Comparison of ENCODE assay signal across 2 fruit fly cellular contexts in genomic region chr3R:7074297-7075114, dm6.
TF ChIP-seq lines count a peak whose summit lies in the region.

Gene Ufl1 (minus strand): TSS chr3R:7074452.
Gene CG1943 (plus strand): TSS chr3R:7074859.

TF ChIP-seq in whole organism, embryonic, 481 proteins besides CTCF, POLR2A, EP300 and RAD21 (continued from another document and continues in another):
- TF ChIP-seq CG12744 (GFP tag; optimal IDR thresholded peaks at IDR 0.05; lab: Kevin White, UChicago) (no peak), CG14667 (GFP tag; IDR thresholded peaks at IDR 0.05; lab: Robert Waterston, UW) (no peak), CG6654 (GFP tag; optimal IDR thresholded peaks at IDR 0.05; lab: Kevin White, UChicago) (no peak), CG14860 (GFP tag; IDR thresholded peaks at IDR 0.05; lab: Robert Waterston, UW; ENCODE audit: partially characterized antibody) (no peak), zen (tag; optimal IDR thresholded peaks at IDR 0.05; lab: Kevin White, UChicago) (peak; percentile 8), trem (tag; optimal IDR thresholded peaks at IDR 0.05; lab: Kevin White, UChicago) (peak; percentile 64), scrt (GFP tag; optimal IDR thresholded peaks at IDR 0.05; lab: Kevin White, UChicago) (no peak), peb (GFP tag; IDR thresholded peaks at IDR 0.05; lab: Robert Waterston, UW) (no peak), bowl (GFP tag; IDR thresholded peaks at IDR 0.05; lab: Robert Waterston, UW) (no peak), vnd (GFP tag; IDR thresholded peaks at IDR 0.05; lab: Robert Waterston, UW; ENCODE audit: partially characterized antibody) (no peak), en (GFP tag; optimal IDR thresholded peaks at IDR 0.05; lab: Kevin White, UChicago) (no peak), CG4854 (GFP tag; optimal IDR thresholded peaks at IDR 0.05; lab: Kevin White, UChicago) (no peak), CG3281 (GFP tag; optimal IDR thresholded peaks at IDR 0.05; lab: Kevin White, UChicago) (no peak), nom (GFP tag; optimal IDR thresholded peaks at IDR 0.05; lab: Kevin White, UChicago) (peak; percentile 34), Fer2 (tag; optimal IDR thresholded peaks at IDR 0.05; lab: Kevin White, UChicago) (no peak), CG31388 (GFP tag; optimal IDR thresholded peaks at IDR 0.05; lab: Kevin White, UChicago) (no peak), Hr39 (optimal IDR thresholded peaks at IDR 0.05; lab: Kevin White, UChicago) (no peak), CG3838 (GFP tag; optimal IDR thresholded peaks at IDR 0.05; lab: Kevin White, UChicago) (no peak), Dp (GFP tag; optimal IDR thresholded peaks at IDR 0.05; lab: Kevin White, UChicago) (peak; percentile 74), Jarid2 (GFP tag; optimal IDR thresholded peaks at IDR 0.05; lab: Kevin White, UChicago) (peak; percentile 9), tgo (GFP tag; IDR thresholded peaks at IDR 0.05; lab: Robert Waterston, UW) (no peak), so (GFP tag; IDR thresholded peaks at IDR 0.05; lab: Robert Waterston, UW) (no peak), BEAF-32 (GFP tag; optimal IDR thresholded peaks at IDR 0.05; lab: Kevin White, UChicago) (peak; percentile 93), CG7745 (tag; optimal IDR thresholded peaks at IDR 0.05; lab: Kevin White, UChicago) (no peak), H15 (GFP tag; IDR thresholded peaks at IDR 0.05; lab: Robert Waterston, UW) (no peak), CG11247 (GFP tag; IDR thresholded peaks at IDR 0.05; lab: Robert Waterston, UW) (no peak), CG15696 (tag; optimal IDR thresholded peaks at IDR 0.05; lab: Kevin White, UChicago) (no peak), sd (tag; optimal IDR thresholded peaks at IDR 0.05; lab: Kevin White, UChicago) (peak; percentile 86), CG18476 (GFP tag; optimal IDR thresholded peaks at IDR 0.05; lab: Kevin White, UChicago) (no peak), CG1024 (GFP tag; IDR thresholded peaks at IDR 0.05; lab: Robert Waterston, UW) (no peak), nau (GFP tag; optimal IDR thresholded peaks at IDR 0.05; lab: Kevin White, UChicago) (peak; percentile 74), lab (GFP tag; optimal IDR thresholded peaks at IDR 0.05; lab: Kevin White, UChicago) (peak; percentile 7), CG17328 (GFP tag; IDR thresholded peaks at IDR 0.05; lab: Robert Waterston, UW) (no peak), CG1603 (tag; optimal IDR thresholded peaks at IDR 0.05; lab: Kevin White, UChicago) (peak; percentile 35), sens (GFP tag; lab: Kevin White, UChicago) (peak; percentile 91), CG17568 (GFP tag; optimal IDR thresholded peaks at IDR 0.05; lab: Kevin White, UChicago) (no peak), CG18011 (GFP tag; optimal IDR thresholded peaks at IDR 0.05; lab: Kevin White, UChicago) (no peak), otp (GFP tag; IDR thresholded peaks at IDR 0.05; lab: Robert Waterston, UW) (no peak), mam (GFP tag; optimal IDR thresholded peaks at IDR 0.05; lab: Kevin White, UChicago) (no peak), nmo (GFP tag; optimal IDR thresholded peaks at IDR 0.05; lab: Kevin White, UChicago) (peak; percentile 65), dm (GFP tag; optimal IDR thresholded peaks at IDR 0.05; lab: Kevin White, UChicago) (peak; percentile 69), Sox102F (GFP tag; optimal IDR thresholded peaks at IDR 0.05; lab: Kevin White, UChicago) (no peak), zf30C (GFP tag; optimal IDR thresholded peaks at IDR 0.05; lab: Kevin White, UChicago) (no peak), ken (GFP tag; IDR thresholded peaks at IDR 0.05; lab: Robert Waterston, UW) (no peak), kah (GFP tag; optimal IDR thresholded peaks at IDR 0.05; lab: Kevin White, UChicago) (peak; percentile 73), grau (tag; optimal IDR thresholded peaks at IDR 0.05; lab: Kevin White, UChicago) (no peak), CG10543 (GFP tag; optimal IDR thresholded peaks at IDR 0.05; lab: Kevin White, UChicago) (no peak), HmgD (GFP tag; optimal IDR thresholded peaks at IDR 0.05; lab: Kevin White, UChicago) (peak; percentile 56), Stat92E (GFP tag; optimal IDR thresholded peaks at IDR 0.05; lab: Kevin White, UChicago) (peak in 1 of 3 experiments; percentile 44), stwl (tag; optimal IDR thresholded peaks at IDR 0.05; lab: Kevin White, UChicago) (peak; percentile 55), CG4282 (GFP tag; optimal IDR thresholded peaks at IDR 0.05; lab: Kevin White, UChicago) (no peak), CG14050 (GFP tag; IDR thresholded peaks at IDR 0.05; lab: Robert Waterston, UW) (no peak), CG34422 (GFP tag; IDR thresholded peaks at IDR 0.05; lab: Robert Waterston, UW) (no peak), Sry-β (GFP tag; optimal IDR thresholded peaks at IDR 0.05; lab: Kevin White, UChicago) (no peak), klu (GFP tag; IDR thresholded peaks at IDR 0.05; lab: Robert Waterston, UW) (no peak), ac (GFP tag; optimal IDR thresholded peaks at IDR 0.05; lab: Kevin White, UChicago) (peak; percentile 38), maf-S (GFP tag; optimal IDR thresholded peaks at IDR 0.05; lab: Kevin White, UChicago) (no peak), CG10565 (GFP tag; optimal IDR thresholded peaks at IDR 0.05; lab: Kevin White, UChicago) (no peak), NC2β (GFP tag; optimal IDR thresholded peaks at IDR 0.05; lab: Kevin White, UChicago) (no peak), mld (GFP tag; IDR thresholded peaks at IDR 0.05; lab: Robert Waterston, UW; ENCODE audit: partially characterized antibody) (no peak), emc (GFP tag; optimal IDR thresholded peaks at IDR 0.05; lab: Kevin White, UChicago) (no peak), CG33557 (GFP tag; optimal IDR thresholded peaks at IDR 0.05; lab: Kevin White, UChicago) (no peak), B-H1 (GFP tag; IDR thresholded peaks at IDR 0.05; lab: Robert Waterston, UW) (no peak), CG17612 (GFP tag; IDR thresholded peaks at IDR 0.05; lab: Robert Waterston, UW) (no peak), CG17359 (tag; optimal IDR thresholded peaks at IDR 0.05; lab: Kevin White, UChicago) (no peak), CG15269 (tag; optimal IDR thresholded peaks at IDR 0.05; lab: Kevin White, UChicago) (no peak), CG8281 (tag; optimal IDR thresholded peaks at IDR 0.05; lab: Kevin White, UChicago) (no peak), Ravus (GFP tag; IDR thresholded peaks at IDR 0.05; lab: Robert Waterston, UW) (no peak), NK7.1 (GFP tag; optimal IDR thresholded peaks at IDR 0.05; lab: Kevin White, UChicago) (no peak), tx (GFP tag; optimal IDR thresholded peaks at IDR 0.05; lab: Kevin White, UChicago) (no peak)

TF ChIP-seq in whole organism, prepupa, 60 proteins besides CTCF, POLR2A, EP300 and RAD21 (continued from another document):
- TF ChIP-seq CG4318 (GFP tag; optimal IDR thresholded peaks at IDR 0.05; lab: Kevin White, UChicago) = no peak
- peak in 1 of 2 experiments; percentile 42 for TF ChIP-seq ss (GFP tag; optimal IDR thresholded peaks at IDR 0.05; lab: Kevin White, UChicago)
